Fruit fly (Drosophila melanogaster) whole organism, embryonic: ENCODE measurements around the gene elB.
A peak's percentile ranks its signal among the peaks of the same experiment; 100 is the strongest.

ENCODE experiments used
- Abd-B ChIP-seq: fragments of 200-800 bp; sonication (Bioruptor generic); optimal IDR thresholded peaks from 2 replicates; lab custom pipeline; 2018; ENCODE audit warnings: missing biosample characterization, mild to moderate bottlenecking, missing genetic modification characterization, moderate library complexity
- Atf-2 ChIP-seq: fragments of 200-800 bp; sonication (Bioruptor generic); optimal IDR thresholded peaks from 2 replicates; lab custom pipeline; 2016; ENCODE audit warnings: missing biosample characterization, missing genetic modification characterization
- Atf6 ChIP-seq: fragments of 200-800 bp; sonication (Bioruptor generic); IDR thresholded peaks from 2 replicates; pipeline ENCODE4 v1.3.6; 2022; ENCODE audit warnings: missing biosample characterization, missing genetic modification characterization
- CG10274 ChIP-seq: fragments of 200-800 bp; sonication (Bioruptor generic); optimal IDR thresholded peaks from 3 replicates; lab custom pipeline; 2017; ENCODE audit warnings: missing biosample characterization, mild to moderate bottlenecking, missing genetic modification characterization
- CG11085 ChIP-seq: fragments of 200-800 bp; sonication (Bioruptor generic); IDR thresholded peaks from 2 replicates; pipeline ENCODE4 v1.3.6; 2022; ENCODE audit warnings: missing biosample characterization, missing genetic modification characterization
- CG11723 ChIP-seq: fragments of 200-800 bp; sonication (Bioruptor generic); optimal IDR thresholded peaks from 2 replicates; lab custom pipeline; 2017; ENCODE audit warnings: missing biosample characterization, mild to moderate bottlenecking, missing genetic modification characterization
- CG12769 ChIP-seq: fragments of 200-800 bp; sonication (Bioruptor generic); optimal IDR thresholded peaks from 2 replicates; lab custom pipeline; 2019; ENCODE audit warnings: missing biosample characterization, mild to moderate bottlenecking, missing genetic modification characterization, moderate library complexity
- CG13894 ChIP-seq: fragments of 200-800 bp; sonication (Bioruptor generic); optimal IDR thresholded peaks from 3 replicates; lab custom pipeline; 2018; ENCODE audit warnings: missing biosample characterization, mild to moderate bottlenecking, missing genetic modification characterization, moderate library complexity
- CG15269 ChIP-seq: fragments of 200-800 bp; sonication (Bioruptor generic); optimal IDR thresholded peaks from 2 replicates; lab custom pipeline; 2018; ENCODE audit warnings: missing biosample characterization, mild to moderate bottlenecking, missing genetic modification characterization, moderate library complexity
- CG15696 ChIP-seq: fragments of 200-800 bp; sonication (Bioruptor generic); optimal IDR thresholded peaks from 2 replicates; lab custom pipeline; 2019; ENCODE audit warnings: missing biosample characterization, mild to moderate bottlenecking, missing genetic modification characterization, moderate library complexity
- CG2889 ChIP-seq: fragments of 200-800 bp; sonication (Bioruptor generic); IDR thresholded peaks from 3 replicates; pipeline ENCODE4 v1.3.6; 2022; ENCODE audit warnings: missing biosample characterization, missing genetic modification characterization
- CG34376 ChIP-seq: fragments of 200-800 bp; sonication (Bioruptor generic); optimal IDR thresholded peaks from 2 replicates; lab custom pipeline; 2018; ENCODE audit warnings: missing biosample characterization, mild to moderate bottlenecking, missing genetic modification characterization
- CG4282 ChIP-seq: fragments of 200-800 bp; sonication (Bioruptor generic); optimal IDR thresholded peaks from 2 replicates; lab custom pipeline; 2016; ENCODE audit warnings: missing biosample characterization, missing genetic modification characterization
- CG4328 ChIP-seq: fragments of 200-800 bp; sonication (Bioruptor generic); optimal IDR thresholded peaks from 3 replicates; lab custom pipeline; 2017; ENCODE audit warnings: missing biosample characterization, missing genetic modification reagents, missing genetic modification characterization
- CG5245 ChIP-seq: fragments of 200-800 bp; sonication (Bioruptor generic); optimal IDR thresholded peaks from 3 replicates; lab custom pipeline; 2016; ENCODE audit warnings: missing biosample characterization, missing genetic modification characterization
- CG6272 ChIP-seq: fragments of 200-800 bp; sonication (Bioruptor generic); IDR thresholded peaks from 2 replicates; pipeline ENCODE4 v1.3.6; 2022; ENCODE audit warnings: missing biosample characterization, missing genetic modification characterization
- CG7271 ChIP-seq: fragments of 200-800 bp; sonication (Bioruptor generic); optimal IDR thresholded peaks from 2 replicates; lab custom pipeline; 2018; ENCODE audit warnings: missing biosample characterization, mild to moderate bottlenecking, missing genetic modification characterization, moderate library complexity
- CG8281 ChIP-seq: fragments of 200-800 bp; sonication (Bioruptor generic); optimal IDR thresholded peaks from 2 replicates; lab custom pipeline; 2018; ENCODE audit warnings: missing biosample characterization, mild to moderate bottlenecking, missing genetic modification characterization, moderate library complexity
- CG9215 ChIP-seq: fragments of 200-800 bp; sonication (Bioruptor generic); IDR thresholded peaks from 2 replicates; pipeline ENCODE4 v1.3.6; 2022; ENCODE audit warnings: missing biosample characterization, missing genetic modification characterization
- CG9437 ChIP-seq: fragments of 200-800 bp; sonication (Bioruptor generic); optimal IDR thresholded peaks from 2 replicates; lab custom pipeline; 2018; ENCODE audit warnings: missing biosample characterization, mild to moderate bottlenecking, missing genetic modification characterization
- Chrac-16 ChIP-seq: fragments of 200-800 bp; sonication (Bioruptor generic); optimal IDR thresholded peaks from 3 replicates; lab custom pipeline; 2016; ENCODE audit warnings: missing biosample characterization, missing genetic modification characterization
- Dbx ChIP-seq: fragments of 200-800 bp; sonication (Bioruptor generic); IDR thresholded peaks from 3 replicates; pipeline ENCODE4 v1.3.6; 2022; ENCODE audit warnings: missing biosample characterization, missing genetic modification characterization
- Dip2 ChIP-seq: fragments of 200-800 bp; sonication (Bioruptor generic); IDR thresholded peaks from 2 replicates; pipeline ENCODE4 v1.3.6; 2022; ENCODE audit warnings: missing biosample characterization, missing genetic modification characterization
- Fer2 ChIP-seq: fragments of 200-800 bp; sonication (Bioruptor generic); optimal IDR thresholded peaks from 2 replicates; lab custom pipeline; 2018; ENCODE audit warnings: missing biosample characterization, mild to moderate bottlenecking, missing genetic modification characterization, moderate library complexity
- HLH4C ChIP-seq: fragments of 200-800 bp; sonication (Bioruptor generic); IDR thresholded peaks from 3 replicates; pipeline ENCODE4 v1.3.6; 2022; ENCODE audit warnings: missing biosample characterization, missing genetic modification characterization; ENCODE audit not compliant: partially characterized antibody
- Nf-YB ChIP-seq: fragments of 200-800 bp; sonication (Bioruptor generic); optimal IDR thresholded peaks from 3 replicates; lab custom pipeline; 2019; ENCODE audit warnings: missing biosample characterization, mild to moderate bottlenecking, missing genetic modification characterization, moderate library complexity
- Nf-YC ChIP-seq: fragments of 200-800 bp; optimal IDR thresholded peaks from 3 replicates; lab custom pipeline; 2019; ENCODE audit warnings: missing biosample characterization, mild to moderate bottlenecking, missing genetic modification characterization, moderate library complexity
- Sry-β ChIP-seq: fragments of 200-800 bp; sonication (Bioruptor generic); optimal IDR thresholded peaks from 2 replicates; lab custom pipeline; 2018; ENCODE audit warnings: missing biosample characterization, mild to moderate bottlenecking, missing genetic modification characterization, moderate library complexity
- Sry-δ ChIP-seq: fragments of 200-800 bp; sonication (Bioruptor generic); optimal IDR thresholded peaks from 2 replicates; lab custom pipeline; 2016; ENCODE audit warnings: missing biosample characterization, missing genetic modification characterization
- abd-A ChIP-seq: fragments of 200-800 bp; sonication (Bioruptor generic); optimal IDR thresholded peaks from 3 replicates; lab custom pipeline; 2019; ENCODE audit warnings: missing biosample characterization, mild to moderate bottlenecking, missing genetic modification characterization, moderate library complexity
- ap ChIP-seq: fragments of 200-800 bp; sonication (Bioruptor generic); IDR thresholded peaks from 2 replicates; pipeline ENCODE4 v1.3.6; 2022; ENCODE audit warnings: missing biosample characterization, missing genetic modification characterization
- chinmo ChIP-seq: fragments of 200-800 bp; sonication (Bioruptor generic); IDR thresholded peaks from 4 replicates; pipeline ENCODE4 v1.3.6; 2022; ENCODE audit warnings: missing biosample characterization, missing genetic modification characterization; ENCODE audit not compliant: partially characterized antibody
- crol ChIP-seq: fragments of 200-800 bp; sonication (Bioruptor generic); IDR thresholded peaks from 2 replicates; pipeline ENCODE4 v1.3.6; 2022; ENCODE audit warnings: missing biosample characterization, missing genetic modification characterization
- gro ChIP-seq: fragments of 200-800 bp; sonication (Bioruptor generic); optimal IDR thresholded peaks from 2 replicates; lab custom pipeline; 2016; ENCODE audit warnings: missing biosample characterization, missing genetic modification characterization
- h ChIP-seq: fragments of >200 bp; optimal IDR thresholded peaks from 2 replicates; lab custom pipeline; 2017
- hbn ChIP-seq: fragments of 200-800 bp; sonication (Bioruptor generic); IDR thresholded peaks from 2 replicates; pipeline ENCODE4 v1.3.6; 2022; ENCODE audit warnings: missing biosample characterization, missing genetic modification characterization; ENCODE audit not compliant: partially characterized antibody
- jing ChIP-seq: fragments of 200-800 bp; sonication (Bioruptor generic); optimal IDR thresholded peaks from 2 replicates; lab custom pipeline; 2018; ENCODE audit warnings: missing biosample characterization, mild to moderate bottlenecking, missing genetic modification characterization
- ken ChIP-seq: fragments of 200-800 bp; sonication (Bioruptor generic); IDR thresholded peaks from 3 replicates; pipeline ENCODE4 v1.3.6; 2022; ENCODE audit warnings: missing biosample characterization, missing genetic modification characterization
- lab ChIP-seq: fragments of 200-800 bp; sonication (Bioruptor generic); optimal IDR thresholded peaks from 3 replicates; lab custom pipeline; 2017; ENCODE audit warnings: missing biosample characterization, missing genetic modification characterization, mild to moderate bottlenecking, moderate library complexity, missing genetic modification reagents
- nerfin-2 ChIP-seq: fragments of 200-800 bp; sonication (Bioruptor generic); IDR thresholded peaks from 2 replicates; pipeline ENCODE4 v1.3.6; 2022; ENCODE audit warnings: missing biosample characterization, missing genetic modification characterization; ENCODE audit not compliant: partially characterized antibody
- oc ChIP-seq: fragments of 200-800 bp; sonication (Bioruptor generic); optimal IDR thresholded peaks from 2 replicates; lab custom pipeline; 2018; ENCODE audit warnings: missing biosample characterization, mild to moderate bottlenecking, missing genetic modification characterization, moderate library complexity
- otp ChIP-seq: fragments of 200-800 bp; sonication (Bioruptor generic); IDR thresholded peaks from 3 replicates; pipeline ENCODE4, ENCODE4 v1.3.6; 2022; ENCODE audit warnings: missing biosample characterization, missing genetic modification characterization
- pita ChIP-seq: fragments of 200-800 bp; sonication (Bioruptor generic); optimal IDR thresholded peaks from 2 replicates; lab custom pipeline; 2017; ENCODE audit warnings: missing biosample characterization, mild to moderate bottlenecking, missing genetic modification characterization
- pnt ChIP-seq: fragments of 200-800 bp; sonication (Bioruptor generic); optimal IDR thresholded peaks from 3 replicates; lab custom pipeline; 2016; ENCODE audit warnings: missing biosample characterization, missing genetic modification characterization
- repo ChIP-seq: fragments of 200-800 bp; sonication (Bioruptor generic); optimal IDR thresholded peaks from 2 replicates; lab custom pipeline; 2016; ENCODE audit warnings: missing biosample characterization, missing genetic modification characterization
- run ChIP-seq: fragments of 200-800 bp; sonication (Bioruptor generic); optimal IDR thresholded peaks from 3 replicates; lab custom pipeline; 2018; ENCODE audit warnings: missing biosample characterization, mild to moderate bottlenecking, missing genetic modification characterization
- sug ChIP-seq: fragments of 200-800 bp; optimal IDR thresholded peaks from 2 replicates; lab custom pipeline; 2019; ENCODE audit warnings: missing biosample characterization, mild to moderate bottlenecking, missing genetic modification characterization, moderate library complexity
- wor ChIP-seq: fragments of 200-800 bp; sonication (Bioruptor generic); IDR thresholded peaks from 2 replicates; pipeline ENCODE4 v1.3.6; 2022; ENCODE audit warnings: missing biosample characterization, missing genetic modification characterization
- yki ChIP-seq: fragments of >200 bp; optimal IDR thresholded peaks from 3 replicates; lab custom pipeline; 2018

elB gene

dm6 chr2L:14425089-14425488 lies 15.7 kb upstream of the elB start, which contains the start of gene Cpr35B:
Gene Cpr35B, minus strand, starts transcription at chr2L:14425189.
- TF ChIP-seq Dip2 (no peak), ap (no peak), chinmo (GFP tag; lab: Robert Waterston, UW) (no peak), CG4282 (GFP tag; lab: Kevin White, UChicago) (no peak), Dbx (GFP tag; lab: Robert Waterston, UW) (no peak), CG5245 (GFP tag; lab: Kevin White, UChicago) (no peak), CG2889 (GFP tag; lab: Robert Waterston, UW) (no peak), CG10274 (GFP tag; lab: Kevin White, UChicago) (no peak), CG6272 (GFP tag; lab: Robert Waterston, UW) (no peak), CG4328 (GFP tag; lab: Kevin White, UChicago) (no peak), pita (GFP tag; lab: Kevin White, UChicago) (no peak), CG9215 (GFP tag; lab: Robert Waterston, UW) (no peak)

dm6 chr2L:14422029-14422831 lies 12.9 kb upstream of the elB start:
- no peak for TF ChIP-seq pnt (GFP tag; lab: Kevin White, UChicago)
- TF ChIP-seq jing (GFP tag; lab: Kevin White, UChicago), result no peak
- TF ChIP-seq lab (GFP tag; lab: Kevin White, UChicago), result no peak
- no peak for TF ChIP-seq Atf-2 (GFP tag; lab: Kevin White, UChicago)
- no peak for TF ChIP-seq h (lab: Kevin White, UChicago)
- peak; percentile 92 for TF ChIP-seq CG12769
- TF ChIP-seq CG8281 (tag; lab: Kevin White, UChicago), result peak; percentile 37
- no peak for TF ChIP-seq CG11723 (GFP tag; lab: Kevin White, UChicago)
- TF ChIP-seq Nf-YC (tag; lab: Kevin White, UChicago), result peak; percentile 12
- peak; percentile 52 for TF ChIP-seq CG15269 (tag; lab: Kevin White, UChicago)
- no peak for TF ChIP-seq yki (lab: Kevin White, UChicago)
- peak; percentile 79; the same call in 2 of the 4 replicates for TF ChIP-seq chinmo (GFP tag; lab: Robert Waterston, UW)
- no peak for TF ChIP-seq nerfin-2
- TF ChIP-seq run (tag; lab: Kevin White, UChicago), result peak; percentile 60
- TF ChIP-seq Chrac-16 (GFP tag; lab: Kevin White, UChicago), result no peak
- TF ChIP-seq Sry-β, result no peak
- no peak for TF ChIP-seq Fer2 (tag; lab: Kevin White, UChicago)
- TF ChIP-seq CG9437 (GFP tag; lab: Kevin White, UChicago), result no peak
- TF ChIP-seq Atf6 (GFP tag; lab: Robert Waterston, UW), result no peak
- no peak for TF ChIP-seq repo (GFP tag; lab: Kevin White, UChicago)
- TF ChIP-seq Sry-δ (GFP tag; lab: Kevin White, UChicago), result no peak
- no peak for TF ChIP-seq CG34376
- TF ChIP-seq hbn (GFP tag; lab: Robert Waterston, UW), result no peak
- TF ChIP-seq oc (tag; lab: Kevin White, UChicago), result peak; percentile 65
- TF ChIP-seq gro (GFP tag; lab: Kevin White, UChicago), result peak; percentile 61
- TF ChIP-seq sug (tag; lab: Kevin White, UChicago), result peak; percentile 5
- TF ChIP-seq CG15696 (tag; lab: Kevin White, UChicago), result no peak
- TF ChIP-seq Abd-B (GFP tag; lab: Kevin White, UChicago), result peak; percentile 8
- TF ChIP-seq crol (GFP tag; lab: Robert Waterston, UW), result no peak
- TF ChIP-seq abd-A (tag; lab: Kevin White, UChicago), result peak; percentile 100
- TF ChIP-seq Nf-YB, result peak; percentile 62
- TF ChIP-seq HLH4C (GFP tag; lab: Robert Waterston, UW), result no peak
- TF ChIP-seq CG7271 (tag; lab: Kevin White, UChicago), result no peak
- TF ChIP-seq CG11085, result no peak
- TF ChIP-seq CG13894 (tag; lab: Kevin White, UChicago), result peak; percentile 78
- TF ChIP-seq wor (GFP tag; lab: Robert Waterston, UW), result no peak
- no peak for TF ChIP-seq otp (GFP tag; lab: Robert Waterston, UW)
- no peak for TF ChIP-seq ken (GFP tag; lab: Robert Waterston, UW)
